Fruit fly (Drosophila melanogaster) whole organism, prepupa: ENCODE measurements around the gene spen.
A peak's percentile ranks its signal among the peaks of the same experiment; 100 is the strongest.

Experiments used
- Blimp-1 ChIP-seq: fragments of 200-800 bp; sonication (Bioruptor generic); optimal IDR thresholded peaks from 3 replicates; lab custom pipeline; 2017; ENCODE audit warnings: missing biosample characterization, missing genetic modification characterization, mild to moderate bottlenecking, moderate library complexity, missing genetic modification reagents
- CG10631 ChIP-seq: fragments of 200-800 bp; sonication (Bioruptor generic); optimal IDR thresholded peaks from 2 replicates; lab custom pipeline; 2016; ENCODE audit warnings: missing biosample characterization, missing genetic modification characterization
- CG10669 ChIP-seq: fragments of 200-800 bp; sonication (Bioruptor generic); optimal IDR thresholded peaks from 3 replicates; lab custom pipeline; 2018; ENCODE audit warnings: missing biosample characterization, mild to moderate bottlenecking, missing genetic modification characterization, moderate library complexity
- CG15336 ChIP-seq: fragments of 200-800 bp; sonication (Bioruptor generic); IDR thresholded peaks from 2 replicates; pipeline ENCODE4 v1.3.6; 2022; ENCODE audit warnings: missing biosample characterization, missing genetic modification characterization
- CG1621 ChIP-seq: fragments of 200-800 bp; sonication (Bioruptor generic); optimal IDR thresholded peaks from 3 replicates; lab custom pipeline; 2018; ENCODE audit warnings: missing biosample characterization, mild to moderate bottlenecking, missing genetic modification characterization
- CG16779 ChIP-seq: fragments of 200-800 bp; sonication (Bioruptor generic); optimal IDR thresholded peaks from 3 replicates; lab custom pipeline; 2017; ENCODE audit warnings: missing biosample characterization, mild to moderate bottlenecking, missing genetic modification characterization
- CG3032 ChIP-seq: fragments of 200-800 bp; optimal IDR thresholded peaks from 2 replicates; lab custom pipeline; 2019; ENCODE audit warnings: missing biosample characterization, mild to moderate bottlenecking, missing genetic modification characterization, moderate library complexity
- CG31627 ChIP-seq: fragments of 200-800 bp; sonication (Bioruptor generic); optimal IDR thresholded peaks from 3 replicates; lab custom pipeline; 2016; ENCODE audit warnings: missing biosample characterization, missing genetic modification characterization
- CG34406 ChIP-seq: fragments of 200-800 bp; sonication (Bioruptor generic); optimal IDR thresholded peaks from 3 replicates; lab custom pipeline; 2016; ENCODE audit warnings: missing biosample characterization, missing genetic modification characterization
- CG3919 ChIP-seq: fragments of 200-800 bp; sonication (Bioruptor generic); optimal IDR thresholded peaks from 3 replicates; lab custom pipeline; 2016; ENCODE audit warnings: missing biosample characterization, missing genetic modification characterization
- CG6163 ChIP-seq: fragments of 200-800 bp; sonication (Bioruptor generic); IDR thresholded peaks from 3 replicates; pipeline ENCODE4 v1.3.6; 2022; ENCODE audit warnings: missing biosample characterization, missing genetic modification characterization
- CG6276 ChIP-seq: fragments of 200-800 bp; sonication (Bioruptor generic); optimal IDR thresholded peaks from 2 replicates; lab custom pipeline; 2017; ENCODE audit warnings: missing biosample characterization, mild to moderate bottlenecking, missing genetic modification characterization
- CG6792 ChIP-seq: fragments of 200-800 bp; sonication (Bioruptor generic); optimal IDR thresholded peaks from 3 replicates; lab custom pipeline; 2016; ENCODE audit warnings: missing biosample characterization, missing genetic modification characterization
- CG6808 ChIP-seq: fragments of 200-800 bp; sonication (Bioruptor generic); optimal IDR thresholded peaks from 3 replicates; lab custom pipeline; 2017; ENCODE audit warnings: missing biosample characterization, missing genetic modification characterization, mild to moderate bottlenecking, moderate library complexity, missing genetic modification reagents
- CG6854 ChIP-seq: fragments of 200-800 bp; sonication (Bioruptor generic); optimal IDR thresholded peaks from 2 replicates; lab custom pipeline; 2017; ENCODE audit warnings: missing biosample characterization, mild to moderate bottlenecking, missing genetic modification characterization
- CG7368 ChIP-seq: fragments of 200-800 bp; sonication (Bioruptor generic); optimal IDR thresholded peaks from 3 replicates; lab custom pipeline; 2016; ENCODE audit warnings: missing biosample characterization, missing genetic modification characterization
- CG8119 ChIP-seq: fragments of 200-800 bp; sonication (Bioruptor generic); IDR thresholded peaks from 3 replicates; pipeline ENCODE4 v1.3.6; 2022; ENCODE audit warnings: missing biosample characterization, missing genetic modification characterization
- CG8632 ChIP-seq: fragments of 200-800 bp; sonication (Bioruptor generic); optimal IDR thresholded peaks from 3 replicates; lab custom pipeline; 2016; ENCODE audit warnings: missing biosample characterization, missing genetic modification characterization
- CG9139 ChIP-seq: fragments of 200-800 bp; sonication (Bioruptor generic); optimal IDR thresholded peaks from 3 replicates; lab custom pipeline; 2017; ENCODE audit warnings: missing biosample characterization, mild to moderate bottlenecking, missing genetic modification characterization
- Eip75B ChIP-seq: fragments of 200-800 bp; sonication (Bioruptor generic); optimal IDR thresholded peaks from 3 replicates; lab custom pipeline; 2016; ENCODE audit warnings: missing biosample characterization, missing genetic modification characterization
- Eip78C ChIP-seq: fragments of 200-800 bp; sonication (Bioruptor generic); peaks from one replicate; lab custom pipeline; 2016; ENCODE audit warnings: missing biosample characterization, missing genetic modification characterization
- Eip93F ChIP-seq: fragments of 200-800 bp; sonication (Bioruptor generic); optimal IDR thresholded peaks from 2 replicates; lab custom pipeline; 2016; ENCODE audit warnings: missing biosample characterization, mild to moderate bottlenecking, missing genetic modification characterization
- Ets21C ChIP-seq: fragments of 200-800 bp; sonication (Bioruptor generic); optimal IDR thresholded peaks from 3 replicates; lab custom pipeline; 2016; ENCODE audit warnings: missing biosample characterization, missing genetic modification characterization
- Ets96B ChIP-seq: fragments of 200-800 bp; optimal IDR thresholded peaks from 2 replicates; lab custom pipeline; 2019; ENCODE audit warnings: missing biosample characterization, mild to moderate bottlenecking, missing genetic modification characterization, moderate library complexity
- Gug ChIP-seq: fragments of 200-800 bp; sonication (Bioruptor generic); IDR thresholded peaks from 2 replicates; pipeline ENCODE4 v1.3.6; 2022; ENCODE audit warnings: missing biosample characterization, missing genetic modification characterization
- Hr38 ChIP-seq: sonication (Bioruptor generic); optimal IDR thresholded peaks from 2 replicates; lab custom pipeline; 2016; ENCODE audit warnings: missing biosample characterization, missing genetic modification characterization
- Hr39 ChIP-seq: fragments of 200-800 bp; sonication (Bioruptor generic); optimal IDR thresholded peaks from 2 replicates; lab custom pipeline; 2016; ENCODE audit warnings: missing biosample characterization, missing genetic modification characterization
- Hr4 ChIP-seq: fragments of 200-800 bp; sonication (Bioruptor generic); optimal IDR thresholded peaks from 3 replicates; lab custom pipeline; 2016; ENCODE audit warnings: missing biosample characterization, missing genetic modification characterization
- Lpt ChIP-seq: fragments of 200-800 bp; sonication (Bioruptor generic); optimal IDR thresholded peaks from 3 replicates; lab custom pipeline; 2016; ENCODE audit warnings: missing biosample characterization, missing genetic modification characterization
- OdsH ChIP-seq: fragments of 200-800 bp; sonication (Bioruptor generic); optimal IDR thresholded peaks from 3 replicates; lab custom pipeline; 2016; ENCODE audit warnings: missing biosample characterization, missing genetic modification characterization
- Smox ChIP-seq: fragments of 200-800 bp; sonication (Bioruptor generic); optimal IDR thresholded peaks from 3 replicates; lab custom pipeline; 2016; ENCODE audit warnings: missing biosample characterization, missing genetic modification characterization
- Sox102F ChIP-seq: fragments of 200-800 bp; sonication (Bioruptor generic); optimal IDR thresholded peaks from 2 replicates; lab custom pipeline; 2016; ENCODE audit warnings: missing biosample characterization, mild to moderate bottlenecking, missing genetic modification characterization
- Sox14 ChIP-seq: fragments of 200-800 bp; sonication (Bioruptor generic); optimal IDR thresholded peaks from 3 replicates; lab custom pipeline; 2016; ENCODE audit warnings: missing biosample characterization, missing genetic modification characterization
- Sox15 ChIP-seq: fragments of 200-800 bp; sonication (Bioruptor generic); optimal IDR thresholded peaks from 3 replicates; lab custom pipeline; 2016; ENCODE audit warnings: missing biosample characterization, missing genetic modification characterization
- achi ChIP-seq: fragments of 200-800 bp; sonication (Bioruptor generic); optimal IDR thresholded peaks from 3 replicates; lab custom pipeline; 2016; ENCODE audit warnings: missing biosample characterization, missing genetic modification characterization
- acj6 ChIP-seq: fragments of 200-800 bp; sonication (Bioruptor generic); optimal IDR thresholded peaks from 3 replicates; lab custom pipeline; 2016; ENCODE audit warnings: missing biosample characterization, missing genetic modification characterization
- cyc ChIP-seq: fragments of 200-800 bp; sonication (Bioruptor generic); optimal IDR thresholded peaks from 3 replicates; lab custom pipeline; 2016; ENCODE audit warnings: missing biosample characterization, missing genetic modification characterization
- dac ChIP-seq: fragments of 200-800 bp; sonication (Bioruptor generic); optimal IDR thresholded peaks from 2 replicates; lab custom pipeline; 2017; ENCODE audit warnings: missing biosample characterization, mild to moderate bottlenecking, missing genetic modification characterization
- dsx ChIP-seq: fragments of 200-800 bp; optimal IDR thresholded peaks from 3 replicates; lab custom pipeline; 2019; ENCODE audit warnings: missing biosample characterization, mild to moderate bottlenecking, missing genetic modification characterization, moderate library complexity; ENCODE audit not compliant: poor library complexity, severe bottlenecking
- esn ChIP-seq: fragments of 200-800 bp; sonication (Bioruptor generic); optimal IDR thresholded peaks from 2 replicates; lab custom pipeline; 2016; ENCODE audit warnings: missing biosample characterization, mild to moderate bottlenecking, missing genetic modification characterization, moderate library complexity
- fd59A ChIP-seq: fragments of 200-800 bp; sonication (Bioruptor generic); optimal IDR thresholded peaks from 2 replicates; lab custom pipeline; 2017; ENCODE audit warnings: missing biosample characterization, mild to moderate bottlenecking, missing genetic modification characterization, missing genetic modification reagents
- fd85E ChIP-seq: fragments of 200-800 bp; sonication (Bioruptor generic); optimal IDR thresholded peaks from 3 replicates; lab custom pipeline; 2016; ENCODE audit warnings: missing biosample characterization, missing genetic modification characterization
- fkh ChIP-seq: fragments of 200-800 bp; sonication (Bioruptor generic); optimal IDR thresholded peaks from 3 replicates; lab custom pipeline; 2017; ENCODE audit warnings: missing biosample characterization, mild to moderate bottlenecking, missing genetic modification characterization, moderate library complexity
- net ChIP-seq: fragments of 200-800 bp; sonication (Bioruptor generic); optimal IDR thresholded peaks from 3 replicates; lab custom pipeline; 2016; ENCODE audit warnings: missing biosample characterization, missing genetic modification characterization
- pdm3 ChIP-seq: fragments of 200-800 bp; sonication (Bioruptor generic); optimal IDR thresholded peaks from 3 replicates; lab custom pipeline; 2016; ENCODE audit warnings: missing biosample characterization, missing genetic modification characterization
- salr ChIP-seq, 2 experiments: fragments of 200-800 bp; sonication (Bioruptor generic); optimal IDR thresholded peaks; 3 replicates each; lab custom pipeline; 2016 to 2018; ENCODE audit warnings: missing biosample characterization in 2 of 2, missing genetic modification characterization in 2 of 2, mild to moderate bottlenecking in 1 of 2
- spab ChIP-seq: fragments of 200-800 bp; sonication (Bioruptor generic); optimal IDR thresholded peaks from 2 replicates; lab custom pipeline; 2017; ENCODE audit warnings: missing biosample characterization, mild to moderate bottlenecking, missing genetic modification characterization, missing genetic modification reagents
- ss ChIP-seq, 2 experiments: fragments of 200-800 bp; sonication (Bioruptor generic); optimal IDR thresholded peaks; 2 replicates in 1 of 2; 3 replicates in 1 of 2; lab custom pipeline; 2017 to 2018; ENCODE audit warnings: mild to moderate bottlenecking in 2 of 2, missing biosample characterization in 2 of 2, missing genetic modification characterization in 2 of 2, moderate library complexity in 1 of 2
- svp ChIP-seq: fragments of 200-800 bp; sonication (Bioruptor generic); peaks from one replicate; lab custom pipeline; 2016; ENCODE audit warnings: missing biosample characterization, missing genetic modification characterization
- topi ChIP-seq: fragments of 200-800 bp; sonication (Bioruptor generic); optimal IDR thresholded peaks from 3 replicates; lab custom pipeline; 2016; ENCODE audit warnings: missing biosample characterization, missing genetic modification characterization
- vri ChIP-seq: fragments of 200-800 bp; sonication (Bioruptor generic); optimal IDR thresholded peaks from 3 replicates; lab custom pipeline; 2016; ENCODE audit warnings: missing biosample characterization, mild to moderate bottlenecking, missing genetic modification characterization

Gene spen

DNA sequence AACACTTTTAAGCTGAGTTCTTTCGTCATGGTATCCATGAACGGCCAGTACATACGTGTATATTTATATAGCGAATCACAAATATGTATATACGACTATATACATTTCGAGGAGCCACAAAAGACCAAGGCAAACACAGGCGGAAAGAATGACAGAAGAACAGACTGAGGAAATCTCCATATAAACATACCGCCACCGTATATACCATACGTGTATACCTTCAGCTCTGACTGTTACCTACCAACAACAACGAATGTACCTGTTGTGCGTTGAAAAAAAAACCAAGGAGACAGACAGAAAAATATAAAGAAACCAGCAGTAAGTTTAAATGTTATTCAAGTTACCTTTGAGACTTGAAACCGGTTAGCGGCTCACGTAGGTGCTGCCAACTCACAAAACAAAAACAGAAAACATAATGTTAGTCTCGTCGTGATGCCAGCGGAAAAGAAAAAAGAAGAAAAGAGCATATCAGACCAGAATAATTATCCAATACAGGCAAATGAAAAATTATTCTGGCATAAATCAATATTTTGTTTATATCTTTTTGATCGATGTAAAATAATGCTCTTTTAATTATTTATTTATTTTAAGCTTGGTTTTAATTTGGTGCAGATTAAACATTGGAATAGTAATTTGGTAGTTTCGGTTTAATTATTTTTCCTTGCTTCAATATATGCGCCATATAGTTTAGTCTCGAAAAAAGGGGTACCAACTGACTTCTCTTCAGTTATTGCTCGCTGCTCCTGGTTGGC, 12.8 kb downstream of the spen start:
- no peak for TF ChIP-seq Gug (GFP tag; lab: Robert Waterston, UW)
- TF ChIP-seq Hr4 = peak; percentile 44
- no peak for TF ChIP-seq CG6163 (GFP tag; lab: Robert Waterston, UW)
- TF ChIP-seq CG16779 = no peak
- peak; percentile 59 for TF ChIP-seq dac (GFP tag; lab: Kevin White, UChicago)
- TF ChIP-seq achi (GFP tag; lab: Kevin White, UChicago) = peak; percentile 74
- peak; percentile 81 for TF ChIP-seq OdsH (GFP tag; lab: Kevin White, UChicago)
- peak in 1 of 2 experiments; percentile 76 for TF ChIP-seq salr (GFP tag; optimal IDR thresholded peaks at IDR 0.05; lab: Kevin White, UChicago)
- no peak for TF ChIP-seq CG3032
- TF ChIP-seq CG6854 (GFP tag; lab: Kevin White, UChicago) = peak; percentile 2
- peak; percentile 52 for TF ChIP-seq Smox (GFP tag; lab: Kevin White, UChicago)
- TF ChIP-seq cyc (GFP tag; lab: Kevin White, UChicago) = peak; percentile 46
- peak; percentile 50 for TF ChIP-seq CG34406 (GFP tag; lab: Kevin White, UChicago)
- no peak for TF ChIP-seq svp (GFP tag; lab: Kevin White, UChicago)
- no peak for TF ChIP-seq Blimp-1 (GFP tag; lab: Kevin White, UChicago)
- peak; percentile 34 for TF ChIP-seq CG8632 (GFP tag; lab: Kevin White, UChicago)
- TF ChIP-seq esn (GFP tag; lab: Kevin White, UChicago) = peak; percentile 62
- peak; percentile 37 for TF ChIP-seq Sox15 (GFP tag; lab: Kevin White, UChicago)
- TF ChIP-seq Hr38 (GFP tag; lab: Kevin White, UChicago) = no peak
- peak; percentile 70 for TF ChIP-seq acj6 (GFP tag; lab: Kevin White, UChicago)
- peak; percentile 77 for TF ChIP-seq Lpt (GFP tag; lab: Kevin White, UChicago)
- TF ChIP-seq CG31627 (GFP tag; lab: Kevin White, UChicago) = peak; percentile 7
- TF ChIP-seq net = peak; percentile 59
- no peak for TF ChIP-seq fd59A (GFP tag; lab: Kevin White, UChicago)
- TF ChIP-seq CG7368 = peak; percentile 21
- peak; percentile 49 for TF ChIP-seq spab (GFP tag; lab: Kevin White, UChicago)
- TF ChIP-seq CG6792 (GFP tag; lab: Kevin White, UChicago) = peak; percentile 49
- no peak for TF ChIP-seq Eip93F (GFP tag; lab: Kevin White, UChicago)
- no peak for TF ChIP-seq Sox102F (GFP tag; lab: Kevin White, UChicago)
- TF ChIP-seq Ets96B (tag; lab: Kevin White, UChicago) = peak; percentile 37
- TF ChIP-seq CG6808 = peak; percentile 70
- peak; percentile 46 for TF ChIP-seq Hr39
- peak; percentile 85; the same call in 2 of the 3 replicates for TF ChIP-seq CG8119 (GFP tag; lab: Robert Waterston, UW)
- no peak for TF ChIP-seq CG10669
- peak; percentile 51 for TF ChIP-seq CG6276
- TF ChIP-seq CG15336 (GFP tag; lab: Robert Waterston, UW) = peak; percentile 86
- TF ChIP-seq fkh (GFP tag; lab: Kevin White, UChicago) = peak; percentile 87
- TF ChIP-seq Eip75B = peak; percentile 61
- peak; percentile 51 for TF ChIP-seq CG10631 (GFP tag; lab: Kevin White, UChicago)
- TF ChIP-seq dsx (GFP tag; lab: Kevin White, UChicago) = peak; percentile 53
- peak; percentile 84 for TF ChIP-seq Eip78C
- TF ChIP-seq CG3919 (GFP tag; lab: Kevin White, UChicago) = peak; percentile 65
- peak; percentile 48 for TF ChIP-seq Sox14
- no peak for TF ChIP-seq fd85E (GFP tag; lab: Kevin White, UChicago)
- peak; percentile 13 for TF ChIP-seq topi (GFP tag; lab: Kevin White, UChicago)
- TF ChIP-seq CG9139 (GFP tag; lab: Kevin White, UChicago) = peak; percentile 58
- peak; percentile 32 for TF ChIP-seq vri (GFP tag; lab: Kevin White, UChicago)
- peak; percentile 27 for TF ChIP-seq CG1621 (tag; lab: Kevin White, UChicago)
- no peak for TF ChIP-seq Ets21C (GFP tag; lab: Kevin White, UChicago)
- peak; percentile 74 to 76 for TF ChIP-seq ss (GFP tag; optimal IDR thresholded peaks at IDR 0.05; lab: Kevin White, UChicago)
- peak; percentile 75 for TF ChIP-seq pdm3 (GFP tag; lab: Kevin White, UChicago)
